Worm (Caenorhabditis elegans): ENCODE results near the gene cpf-1.

- no peak for TF ChIP-seq cebp-2 (GFP tag; IDR thresholded peaks at IDR 0.05)
- TF ChIP-seq tbp1 (GFP tag; optimal IDR thresholded peaks at IDR 0.05) = no peak
These were observed 24.4 kb upstream of the cpf-1 start for ce11 chrII:8626598-8626997.

Measured in whole organism, young adult.